Worm (Caenorhabditis elegans): ENCODE measurements around the gene cln-3.3.

- TF ChIP-seq elt-4 (tag; optimal IDR thresholded peaks at IDR 0.05) (no peak), lim-6 (tag; optimal IDR thresholded peaks at IDR 0.05) (no peak), pqm-1 (tag; optimal IDR thresholded peaks at IDR 0.05) (no peak), madf-2 (tag; optimal IDR thresholded peaks at IDR 0.05) (no peak), ceh-9 (tag; optimal IDR thresholded peaks at IDR 0.05) (no peak), T23F11.4 (GFP tag; optimal IDR thresholded peaks at IDR 0.05) (no peak), ama-1 (optimal IDR thresholded peaks at IDR 0.05) (no peak), ceh-30 (tag; optimal IDR thresholded peaks at IDR 0.05) (no peak), pha-4 (tag; optimal IDR thresholded peaks at IDR 0.05) (no peak), unc-55 (GFP tag; optimal IDR thresholded peaks at IDR 0.05) (no peak), hlh-30 (tag; optimal IDR thresholded peaks at IDR 0.05; ENCODE audit: insufficient read depth) (no peak)
Observed at ce11 chrV:8711910-8712309, 29.1 kb downstream of the cln-3.3 start, which contains the start of gene ZC178.2.
